Worm (Caenorhabditis elegans) whole organism, young adult: ENCODE results near the gene C27D8.3.

Experiments
- B0019.2 ChIP-seq: fragments of 200-800 bp; sonication (Bioruptor generic); conservative IDR thresholded peaks from 2 replicates; pipeline ENCODE4 v1.3.6; 2022; ENCODE audit warnings: missing genetic modification reagents, missing genetic modification characterization, missing compliant biosample characterization
- F10E7.11 ChIP-seq: sonication (generic microtip); optimal IDR thresholded peaks from 2 replicates; lab custom pipeline; 2017; ENCODE audit warnings: mild to moderate bottlenecking, missing genetic modification characterization, moderate library complexity, missing compliant biosample characterization
- Y67H2A.10 ChIP-seq: fragments of 200-800 bp; sonication (Bioruptor generic); conservative IDR thresholded peaks from 2 replicates; pipeline ENCODE4 v1.3.6; 2022; ENCODE audit warnings: missing genetic modification reagents, missing genetic modification characterization, missing compliant biosample characterization
- ama-1 ChIP-seq, 3 experiments: fragments of 150-350 bp in 1 of 3; sonication (generic microtip) in 2 of 3; optimal IDR thresholded peaks; 2 replicates each; lab custom pipeline; 2014 to 2018; ENCODE audit warnings: missing biosample characterization in 2 of 3, missing genetic modification characterization in 2 of 3, missing genetic modification reagents in 2 of 3
- egrh-3 ChIP-seq: fragments of 200-800 bp; sonication (Bioruptor generic); IDR thresholded peaks from 2 replicates; pipeline ENCODE4 v1.3.6; 2022; ENCODE audit warnings: missing genetic modification reagents, missing genetic modification characterization, missing compliant biosample characterization
- ekl-4 ChIP-seq: fragments of 200-800 bp; sonication (Bioruptor generic); IDR thresholded peaks from 2 replicates; pipeline ENCODE4 v1.3.6; 2022; ENCODE audit warnings: missing genetic modification reagents, missing genetic modification characterization, missing compliant biosample characterization
- hrde-1 ChIP-seq: sonication (generic microtip); optimal IDR thresholded peaks from 2 replicates; lab custom pipeline; 2016; ENCODE audit warnings: missing genetic modification characterization, mild to moderate bottlenecking, missing compliant biosample characterization, moderate library complexity, missing genotype, missing genetic modification reagents, borderline replicate concordance
- lin-26 ChIP-seq: fragments of 200-800 bp; sonication (Bioruptor generic); IDR thresholded peaks from 2 replicates; pipeline ENCODE4 v1.3.6; 2022; ENCODE audit warnings: missing genetic modification reagents, missing genetic modification characterization, missing compliant biosample characterization
- madf-6 ChIP-seq: fragments of 200-800 bp; sonication (Bioruptor generic); IDR thresholded peaks from 2 replicates; pipeline ENCODE4 v1.3.6; 2022; ENCODE audit warnings: missing genetic modification reagents, missing genetic modification characterization, missing compliant biosample characterization
- rcor-1 ChIP-seq: fragments of 200-800 bp; sonication (Bioruptor generic); IDR thresholded peaks from 2 replicates; pipeline ENCODE4 v1.3.6; 2022; ENCODE audit warnings: missing genetic modification reagents, missing genetic modification characterization, missing compliant biosample characterization
- tbx-9 ChIP-seq: sonication (generic microtip); optimal IDR thresholded peaks from 2 replicates; lab custom pipeline; 2016; ENCODE audit warnings: borderline replicate concordance, missing genetic modification characterization, inconsistent platforms, missing compliant biosample characterization

- TF ChIP-seq ekl-4 = no peak
- TF ChIP-seq rcor-1 (GFP tag; lab: Robert Waterston, UW) = no peak
- no peak for TF ChIP-seq tbx-9
- no peak for TF ChIP-seq Y67H2A.10 (GFP tag; lab: Robert Waterston, UW)
- no peak for TF ChIP-seq egrh-3 (GFP tag; lab: Robert Waterston, UW)
- no peak for TF ChIP-seq B0019.2 (GFP tag; lab: Robert Waterston, UW)
- TF ChIP-seq F10E7.11 = no peak
- TF ChIP-seq madf-6 (GFP tag; lab: Robert Waterston, UW) = no peak
- TF ChIP-seq ama-1 (optimal IDR thresholded peaks at IDR 0.05; lab: Kevin White, UChicago) = no peak
- no peak for TF ChIP-seq ama-1 (GFP tag; optimal IDR thresholded peaks at IDR 0.05; lab: Kevin White, UChicago)
- no peak for TF ChIP-seq hrde-1 (tag; lab: Kevin White, UChicago)
- no peak for TF ChIP-seq lin-26
These were observed 37.2 kb upstream of the C27D8.3 start for ce11 chrIV:12748760-12749159.
